Fruit fly (Drosophila melanogaster) whole organism, wandering third instar larva: Measurements from ENCODE around the gene ATbp.

Experiments
- Abd-B ChIP-seq: fragments of >200 bp; optimal IDR thresholded peaks from 2 replicates; lab custom pipeline; 2017; ENCODE audit warnings: missing biosample characterization, missing genetic modification characterization
- CG9705 ChIP-seq: fragments of 200-800 bp; sonication (Bioruptor generic); optimal IDR thresholded peaks from 2 replicates; lab custom pipeline; 2018; ENCODE audit warnings: missing biosample characterization, mild to moderate bottlenecking, missing genetic modification characterization
- CrebA ChIP-seq: fragments of 200-800 bp; sonication (Bioruptor generic); optimal IDR thresholded peaks from 2 replicates; lab custom pipeline; 2016; ENCODE audit warnings: missing biosample characterization, mild to moderate bottlenecking, missing genetic modification characterization, borderline replicate concordance
- Dfd ChIP-seq: fragments of >200 bp; optimal IDR thresholded peaks from 2 replicates; lab custom pipeline; 2017; ENCODE audit warnings: missing biosample characterization, missing genetic modification characterization
- Dif ChIP-seq: fragments of 200-275, 200-300 bp; sonication (Bioruptor generic); optimal IDR thresholded peaks from 2 replicates; lab custom pipeline; 2018; ENCODE audit warnings: missing biosample characterization, missing genetic modification characterization; ENCODE audit not compliant: partially characterized antibody
- GATAd ChIP-seq: sonication (Bioruptor generic); optimal IDR thresholded peaks from 2 replicates; lab custom pipeline; 2016; ENCODE audit warnings: missing biosample characterization, missing genetic modification characterization
- HLH106 ChIP-seq: fragments of 200-800 bp; optimal IDR thresholded peaks from 3 replicates; lab custom pipeline; 2019; ENCODE audit warnings: missing biosample characterization, mild to moderate bottlenecking, missing genetic modification characterization, moderate library complexity
- Hr78 ChIP-seq: fragments of >200 bp; optimal IDR thresholded peaks from 2 replicates; lab custom pipeline; 2017; ENCODE audit warnings: missing biosample characterization, missing genetic modification characterization
- Hr83 ChIP-seq: fragments of 200-300 bp; sonication (Bioruptor generic); optimal IDR thresholded peaks from 2 replicates; lab custom pipeline; 2016; ENCODE audit warnings: missing biosample characterization, mild to moderate bottlenecking, missing genetic modification characterization, moderate library complexity; ENCODE audit not compliant: poor library complexity, severe bottlenecking
- Jra ChIP-seq: sonication (Bioruptor generic); optimal IDR thresholded peaks from 2 replicates; lab custom pipeline; 2016; ENCODE audit warnings: missing biosample characterization, missing genetic modification characterization
- Myc ChIP-seq: fragments of >200 bp; optimal IDR thresholded peaks from 2 replicates; lab custom pipeline; 2017
- N ChIP-seq: fragments of >200 bp; optimal IDR thresholded peaks from 2 replicates; lab custom pipeline; 2018; ENCODE audit warnings: missing biosample characterization, missing external identifiers, missing genetic modification characterization
- OdsH ChIP-seq: fragments of 200-800 bp; sonication (Bioruptor generic); optimal IDR thresholded peaks from 2 replicates; lab custom pipeline; 2016; ENCODE audit warnings: missing biosample characterization, mild to moderate bottlenecking, missing genetic modification characterization
- Sp1 ChIP-seq: fragments of 200-800 bp; sonication (Bioruptor generic); optimal IDR thresholded peaks from 3 replicates; lab custom pipeline; 2019; ENCODE audit warnings: missing biosample characterization, mild to moderate bottlenecking, missing genetic modification characterization, moderate library complexity
- Vsx2 ChIP-seq: fragments of 200-300, 225-300 bp; sonication (Bioruptor generic); optimal IDR thresholded peaks from 2 replicates; lab custom pipeline; 2018; ENCODE audit warnings: missing biosample characterization, missing genetic modification characterization; ENCODE audit not compliant: partially characterized antibody
- br ChIP-seq: fragments of 200-800 bp; sonication (Bioruptor generic); optimal IDR thresholded peaks from 2 replicates; lab custom pipeline; 2016; ENCODE audit warnings: missing biosample characterization, missing genetic modification characterization
- dmrt93B ChIP-seq: fragments of 200-800 bp; sonication (Bioruptor generic); optimal IDR thresholded peaks from 2 replicates; lab custom pipeline; 2018; ENCODE audit warnings: missing biosample characterization, mild to moderate bottlenecking, missing genetic modification characterization
- ey ChIP-seq: fragments of 200-800 bp; sonication (Bioruptor generic); optimal IDR thresholded peaks from 2 replicates; lab custom pipeline; 2016; ENCODE audit warnings: missing biosample characterization, missing genetic modification characterization
- foxo ChIP-seq, 2 experiments: fragments of 200-800 bp; sonication (Bioruptor generic); optimal IDR thresholded peaks; 2 replicates in 1 of 2; 3 replicates in 1 of 2; lab custom pipeline; 2016 to 2017; ENCODE audit warnings: missing biosample characterization in 2 of 2, missing genetic modification characterization in 2 of 2
- fru ChIP-seq: fragments of 200-800 bp; sonication (Bioruptor generic); optimal IDR thresholded peaks from 3 replicates; lab custom pipeline; 2016; ENCODE audit warnings: missing biosample characterization, mild to moderate bottlenecking, missing genetic modification characterization
- h ChIP-seq: fragments of 200-800 bp; sonication (Bioruptor generic); optimal IDR thresholded peaks from 3 replicates; lab custom pipeline; 2016; ENCODE audit warnings: missing biosample characterization, mild to moderate bottlenecking, missing genetic modification characterization
- jim ChIP-seq: fragments of 175-275, 200-325 bp; sonication (Bioruptor generic); optimal IDR thresholded peaks from 2 replicates; lab custom pipeline; 2016; ENCODE audit warnings: missing biosample characterization, mild to moderate bottlenecking, missing genetic modification characterization
- lola ChIP-seq: fragments of >200 bp; optimal IDR thresholded peaks from 2 replicates; lab custom pipeline; 2017; ENCODE audit warnings: missing biosample characterization, missing genetic modification characterization
- pan ChIP-seq: fragments of >200 bp; optimal IDR thresholded peaks from 2 replicates; lab custom pipeline; 2017
- psq ChIP-seq: fragments of 200-800 bp; sonication (Bioruptor generic); optimal IDR thresholded peaks from 3 replicates; lab custom pipeline; 2017; ENCODE audit warnings: missing biosample characterization, mild to moderate bottlenecking, missing genetic modification characterization, moderate library complexity
- rgr ChIP-seq: fragments of 200-800 bp; sonication (Bioruptor generic); optimal IDR thresholded peaks from 3 replicates; lab custom pipeline; 2016; ENCODE audit warnings: missing biosample characterization, mild to moderate bottlenecking, missing genetic modification characterization
- sv ChIP-seq: fragments of 200-800 bp; sonication (Bioruptor generic); optimal IDR thresholded peaks from 3 replicates; lab custom pipeline; 2016; ENCODE audit warnings: missing biosample characterization, missing genetic modification characterization
- tai ChIP-seq: sonication (Bioruptor generic); optimal IDR thresholded peaks from 2 replicates; lab custom pipeline; 2016; ENCODE audit warnings: missing biosample characterization, missing genetic modification characterization
- usp ChIP-seq: fragments of >200 bp; optimal IDR thresholded peaks from 2 replicates; lab custom pipeline; 2017; ENCODE audit warnings: missing biosample characterization, missing genetic modification characterization
- woc ChIP-seq: sonication (Bioruptor generic); optimal IDR thresholded peaks from 2 replicates; lab custom pipeline; 2016; ENCODE audit warnings: missing biosample characterization, mild to moderate bottlenecking, missing genetic modification characterization

The ATbp gene

dm6 chrX:23091289-23091688, 14.5 kb upstream of the ATbp start:
- TF ChIP-seq sv (GFP tag; lab: Kevin White, UChicago), result no peak
- TF ChIP-seq fru (GFP tag; lab: Kevin White, UChicago), result no peak
- no peak for TF ChIP-seq CG9705 (GFP tag; lab: Kevin White, UChicago)
- no peak for TF ChIP-seq foxo (GFP tag; optimal IDR thresholded peaks at IDR 0.05; lab: Kevin White, UChicago)
- no peak for TF ChIP-seq Dif (GFP tag; lab: Kevin White, UChicago)
- no peak for TF ChIP-seq jim (GFP tag; lab: Kevin White, UChicago)
- TF ChIP-seq Sp1, result no peak
- no peak for TF ChIP-seq OdsH (GFP tag; lab: Kevin White, UChicago)
- no peak for TF ChIP-seq Hr83 (GFP tag; lab: Kevin White, UChicago)
- TF ChIP-seq CrebA (GFP tag; lab: Kevin White, UChicago), result no peak
- TF ChIP-seq dmrt93B (GFP tag; lab: Kevin White, UChicago), result no peak
- TF ChIP-seq Jra, result no peak
- TF ChIP-seq, all 38 proteins: peak for 0

DNA sequence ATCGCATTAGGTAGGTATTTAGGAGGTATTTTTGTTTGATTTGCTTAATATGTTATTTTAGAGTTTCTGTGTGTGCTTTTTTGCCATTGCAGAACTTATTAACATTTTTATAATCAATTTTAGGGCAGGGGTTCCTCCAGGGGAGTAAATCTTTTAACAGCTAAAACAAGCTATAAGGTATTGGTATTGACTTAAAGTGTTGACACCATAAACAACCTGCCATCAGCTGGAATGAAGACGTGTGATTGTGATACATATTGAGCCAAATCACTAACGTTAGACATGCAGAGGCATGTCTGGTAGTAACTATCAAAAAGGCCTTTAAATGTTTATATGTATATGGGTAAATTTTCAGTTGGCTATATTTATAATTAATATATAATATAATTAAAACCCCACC, 14.0 kb upstream of the ATbp start:
- TF ChIP-seq Dfd (no peak), Hr83 (GFP tag; lab: Kevin White, UChicago) (no peak), h (GFP tag; lab: Kevin White, UChicago) (no peak), lola (GFP tag; lab: Kevin White, UChicago) (no peak), dmrt93B (GFP tag; lab: Kevin White, UChicago) (no peak), Abd-B (no peak), Dif (GFP tag; lab: Kevin White, UChicago) (no peak), Myc (lab: Kevin White, UChicago) (no peak), br (GFP tag; lab: Kevin White, UChicago) (no peak), ey (GFP tag; lab: Kevin White, UChicago) (no peak), CG9705 (GFP tag; lab: Kevin White, UChicago) (no peak), Vsx2 (no peak)

DNA sequence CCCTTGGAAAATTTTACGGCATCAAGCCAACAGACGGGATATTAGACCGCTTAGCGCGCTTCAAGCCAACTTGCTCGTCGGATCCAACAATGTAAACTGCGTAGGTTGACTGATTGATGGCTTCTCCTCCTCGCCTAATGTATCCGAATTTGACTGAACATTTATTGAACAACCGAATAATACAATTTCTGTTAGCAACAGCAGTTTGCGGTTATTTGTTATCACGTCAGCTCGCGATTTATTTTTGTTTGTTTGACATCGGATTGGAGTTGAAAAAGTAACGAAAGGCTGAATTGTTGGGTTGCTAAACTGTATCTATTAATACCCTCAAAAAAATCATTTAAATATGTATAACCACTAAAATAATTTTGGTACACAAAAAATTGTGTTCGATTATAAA, 13.3 kb upstream of the ATbp start, which contains the start of gene CG17159:
Gene CG17159, minus strand, starts transcription at position 101 of the 400 bp plus-strand sequence.
- TF ChIP-seq ey (GFP tag; lab: Kevin White, UChicago) (no peak), lola (GFP tag; lab: Kevin White, UChicago) (no peak), Hr83 (GFP tag; lab: Kevin White, UChicago) (no peak), Hr78 (no peak), rgr (no peak), HLH106 (no peak), fru (GFP tag; lab: Kevin White, UChicago) (no peak), CrebA (GFP tag; lab: Kevin White, UChicago) (no peak), foxo (GFP tag; optimal IDR thresholded peaks at IDR 0.05; lab: Kevin White, UChicago) (no peak), N (GFP tag; lab: Kevin White, UChicago) (no peak), GATAd (GFP tag; lab: Kevin White, UChicago) (no peak), Myc (lab: Kevin White, UChicago) (no peak), usp (GFP tag; lab: Kevin White, UChicago) (no peak)

DNA sequence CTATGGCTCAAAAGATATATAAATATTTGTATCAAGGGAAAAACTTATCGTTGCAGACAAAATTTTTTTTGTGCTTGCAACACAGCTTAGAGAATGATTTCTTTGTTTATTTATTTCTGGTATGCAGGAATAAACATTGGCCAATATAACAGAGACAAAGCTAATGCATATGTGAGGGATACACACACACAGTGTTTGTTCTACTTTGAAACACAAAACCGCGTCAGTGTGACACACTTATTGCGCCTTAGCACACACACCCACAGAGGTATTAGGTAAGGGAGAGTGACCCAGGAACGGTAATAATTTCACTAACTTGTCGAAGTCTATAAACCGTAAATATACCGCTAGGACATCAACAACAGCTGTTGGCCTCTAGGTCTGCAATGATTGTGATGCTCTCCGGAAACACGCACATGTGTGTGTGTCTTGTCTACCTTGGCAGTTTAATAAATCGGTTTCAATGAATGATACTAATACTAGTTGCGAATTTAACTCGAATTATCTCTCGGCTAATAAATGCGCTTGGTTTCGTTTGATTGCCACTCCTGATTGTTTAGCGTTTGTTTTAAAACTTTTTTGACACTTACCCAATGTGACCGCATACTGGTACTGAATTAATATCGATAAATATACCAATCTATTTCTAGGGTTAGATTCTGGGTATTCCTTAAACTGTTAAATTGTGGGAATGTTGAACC, 9.5 kb upstream of the ATbp start, which contains the start of gene CG17162:
Gene CG17162, minus strand, starts transcription at position 619 of the 701 bp plus-strand sequence.
- TF ChIP-seq HLH106 (no peak), tai (GFP tag; lab: Kevin White, UChicago) (no peak), N (GFP tag; lab: Kevin White, UChicago) (no peak), Sp1 (no peak), OdsH (GFP tag; lab: Kevin White, UChicago) (no peak), Hr78 (no peak), pan (lab: Kevin White, UChicago) (no peak)

DNA sequence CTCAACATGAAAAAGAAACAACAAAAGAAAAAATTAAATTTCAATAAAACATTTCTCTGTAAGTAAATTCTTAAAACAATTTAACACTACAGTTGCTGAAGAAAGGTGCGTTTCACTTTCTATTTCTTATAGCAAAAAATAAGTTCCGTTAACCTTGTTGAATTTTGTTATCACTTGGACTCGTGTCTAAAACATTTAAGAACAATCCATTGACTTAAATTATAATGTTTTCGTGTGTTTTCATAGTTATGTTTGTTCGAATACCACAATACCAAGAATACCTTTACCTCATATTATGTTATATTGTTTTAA, 9.0 kb upstream of the ATbp start:
- TF ChIP-seq Hr83 (GFP tag; lab: Kevin White, UChicago) (no peak), br (GFP tag; lab: Kevin White, UChicago) (no peak), ey (GFP tag; lab: Kevin White, UChicago) (no peak), woc (no peak), Dfd (peak; percentile 38), psq (no peak), dmrt93B (GFP tag; lab: Kevin White, UChicago) (no peak), lola (GFP tag; lab: Kevin White, UChicago) (no peak), Abd-B (no peak)
